Fruit fly (Drosophila melanogaster): ENCODE data around the gene MED30.

Gene MED30

DNA sequence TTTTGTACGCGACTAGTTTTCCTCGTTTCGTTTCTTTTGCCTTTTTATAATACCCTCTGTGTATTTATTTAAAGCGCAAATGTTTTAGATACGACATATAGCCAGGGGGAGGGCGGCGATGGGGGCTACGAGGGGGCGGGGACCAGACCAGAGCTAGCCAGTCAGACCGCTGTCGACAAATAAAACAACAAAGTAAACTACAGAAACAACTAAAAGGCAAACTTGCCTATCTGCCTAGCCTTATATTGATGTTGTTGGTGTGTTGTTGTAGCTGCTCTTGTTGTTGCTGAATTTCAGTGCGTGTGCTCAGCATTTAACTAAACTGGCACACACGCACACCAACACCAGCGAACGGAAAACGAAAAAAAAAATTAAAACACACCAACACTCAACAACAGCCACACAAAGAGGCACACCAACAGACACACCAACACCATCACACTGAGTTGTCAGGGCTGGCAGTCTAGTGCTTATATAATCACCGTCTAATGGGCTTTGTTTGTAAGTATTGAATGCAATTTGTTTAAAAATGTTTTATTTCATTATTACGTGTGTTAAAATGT is 24.5 kb downstream of the MED30 start (continued):
- peak; percentile 91 for TF ChIP-seq CG4360 (GFP tag; IDR thresholded peaks at IDR 0.05)
- TF ChIP-seq nau (GFP tag; optimal IDR thresholded peaks at IDR 0.05) = no peak
- no peak for TF ChIP-seq bowl (GFP tag; IDR thresholded peaks at IDR 0.05)
- TF ChIP-seq Bgb (GFP tag; IDR thresholded peaks at IDR 0.05; ENCODE audit: partially characterized antibody) = no peak
- no peak; the same call in 2 of the 3 replicates for TF ChIP-seq B-H1 (GFP tag; IDR thresholded peaks at IDR 0.05)
- no peak for TF ChIP-seq Atf3 (GFP tag; optimal IDR thresholded peaks at IDR 0.05)
- peak; percentile 52 for TF ChIP-seq Hmr (GFP tag; optimal IDR thresholded peaks at IDR 0.05)
- TF ChIP-seq CG8944 (GFP tag; optimal IDR thresholded peaks at IDR 0.05) = no peak
- no peak for TF ChIP-seq H2.0 (GFP tag; IDR thresholded peaks at IDR 0.05)
- TF ChIP-seq maf-S (GFP tag; optimal IDR thresholded peaks at IDR 0.05) = no peak
- TF ChIP-seq chn (GFP tag; optimal IDR thresholded peaks at IDR 0.05) = no peak
- TF ChIP-seq ind (GFP tag; optimal IDR thresholded peaks at IDR 0.05) = no peak
- TF ChIP-seq Six4 (GFP tag; optimal IDR thresholded peaks at IDR 0.05) = no peak
- TF ChIP-seq peb (GFP tag; IDR thresholded peaks at IDR 0.05) = no peak; the same call in 1 of the 2 replicates
- no peak for TF ChIP-seq bcd (GFP tag; optimal IDR thresholded peaks at IDR 0.05)
- no peak for TF ChIP-seq eve (GFP tag; optimal IDR thresholded peaks at IDR 0.05)
- no peak for TF ChIP-seq CG1024 (GFP tag; IDR thresholded peaks at IDR 0.05)
- TF ChIP-seq CG9215 (GFP tag; IDR thresholded peaks at IDR 0.05) = no peak
- no peak for TF ChIP-seq Ptx1 (GFP tag; IDR thresholded peaks at IDR 0.05)
- TF ChIP-seq pzg (GFP tag; optimal IDR thresholded peaks at IDR 0.05) = no peak
- no peak for TF ChIP-seq CTCF (GFP tag; optimal IDR thresholded peaks at IDR 0.05)
- TF ChIP-seq Dek (tag; optimal IDR thresholded peaks at IDR 0.05) = peak; percentile 1
- no peak for TF ChIP-seq CG4854 (GFP tag; optimal IDR thresholded peaks at IDR 0.05)
- no peak for TF ChIP-seq ato (GFP tag; IDR thresholded peaks at IDR 0.05; ENCODE audit: partially characterized antibody)
- TF ChIP-seq chm (GFP tag; IDR thresholded peaks at IDR 0.05) = peak; percentile 68; the same call in 1 of the 2 replicates
- TF ChIP-seq CG32767 (GFP tag; IDR thresholded peaks at IDR 0.05) = no peak
- no peak for TF ChIP-seq CG11723 (GFP tag; optimal IDR thresholded peaks at IDR 0.05)
- TF ChIP-seq CkIIα-i1 (GFP tag; IDR thresholded peaks at IDR 0.05) = no peak
- TF ChIP-seq BtbVII (GFP tag; optimal IDR thresholded peaks at IDR 0.05) = no peak
- TF ChIP-seq hkb (optimal IDR thresholded peaks at IDR 0.05) = no peak
- peak; percentile 47; the same call in 1 of the 2 replicates for TF ChIP-seq hkb (GFP tag; IDR thresholded peaks at IDR 0.05)
- TF ChIP-seq Dip3 (GFP tag; optimal IDR thresholded peaks at IDR 0.05) = no peak
- TF ChIP-seq dysf (GFP tag; IDR thresholded peaks at IDR 0.05) = no peak
- no peak for TF ChIP-seq CG8089 (GFP tag; optimal IDR thresholded peaks at IDR 0.05)
- TF ChIP-seq tio (GFP tag; optimal IDR thresholded peaks at IDR 0.05) = no peak
- TF ChIP-seq CG13123 (GFP tag; optimal IDR thresholded peaks at IDR 0.05) = no peak
- TF ChIP-seq cg (GFP tag; optimal IDR thresholded peaks at IDR 0.05) = peak; percentile 87
- TF ChIP-seq CG18476 (GFP tag; optimal IDR thresholded peaks at IDR 0.05) = no peak
- peak; percentile 24 for TF ChIP-seq wek (GFP tag; optimal IDR thresholded peaks at IDR 0.05)
- peak; percentile 49 for TF ChIP-seq Drgx (GFP tag; IDR thresholded peaks at IDR 0.05)
- peak; percentile 21 for TF ChIP-seq Blimp-1 (GFP tag; optimal IDR thresholded peaks at IDR 0.05)
- TF ChIP-seq Scr (GFP tag; IDR thresholded peaks at IDR 0.05; ENCODE audit: partially characterized antibody) = no peak
- no peak for TF ChIP-seq fd102C (GFP tag; optimal IDR thresholded peaks at IDR 0.05)
- peak; percentile 43 for TF ChIP-seq pho (GFP tag; optimal IDR thresholded peaks at IDR 0.05)
- no peak for TF ChIP-seq Fer2 (tag; optimal IDR thresholded peaks at IDR 0.05)
- TF ChIP-seq CG4404 (GFP tag; IDR thresholded peaks at IDR 0.05) = no peak
- peak; percentile 46 for TF ChIP-seq Meics (GFP tag; optimal IDR thresholded peaks at IDR 0.05)
- no peak for TF ChIP-seq CG34422 (GFP tag; IDR thresholded peaks at IDR 0.05)
- no peak for TF ChIP-seq CG42726 (GFP tag; IDR thresholded peaks at IDR 0.05; ENCODE audit: partially characterized antibody)
- no peak for TF ChIP-seq CG18011 (GFP tag; optimal IDR thresholded peaks at IDR 0.05)
- no peak for TF ChIP-seq CG18262 (tag; optimal IDR thresholded peaks at IDR 0.05)
- TF ChIP-seq al (GFP tag; IDR thresholded peaks at IDR 0.05) = no peak

Measured in whole organism, embryonic.